Fruit fly (Drosophila melanogaster) whole organism, embryonic: ENCODE measurements around the gene Chd64.

Experiments used
- CG11695 ChIP-seq: fragments of 200-800 bp; sonication (Bioruptor generic); IDR thresholded peaks from 3 replicates; pipeline ENCODE4 v1.3.6; 2022; ENCODE audit warnings: missing biosample characterization, missing genetic modification characterization
- CG1233 ChIP-seq: fragments of 200-800 bp; sonication (Bioruptor generic); optimal IDR thresholded peaks from 4 replicates; lab custom pipeline; 2018; ENCODE audit warnings: missing biosample characterization, mild to moderate bottlenecking, missing genetic modification characterization
- CG13287 ChIP-seq: fragments of 200-800 bp; sonication (Bioruptor generic); IDR thresholded peaks from 2 replicates; pipeline ENCODE4 v1.3.6; 2022; ENCODE audit warnings: missing biosample characterization, missing genetic modification characterization; ENCODE audit not compliant: partially characterized antibody
- CG14050 ChIP-seq: fragments of 200-800 bp; sonication (Bioruptor generic); IDR thresholded peaks from 3 replicates; pipeline ENCODE4 v1.3.6; 2022; ENCODE audit warnings: missing biosample characterization, missing genetic modification characterization
- CG18011 ChIP-seq: fragments of 200-800 bp; sonication (Bioruptor generic); optimal IDR thresholded peaks from 2 replicates; lab custom pipeline; 2017; ENCODE audit warnings: missing biosample characterization, missing genetic modification characterization, mild to moderate bottlenecking, moderate library complexity, missing genotype
- CG2116 ChIP-seq: fragments of 200-800 bp; sonication (Bioruptor generic); optimal IDR thresholded peaks from 3 replicates; lab custom pipeline; 2018; ENCODE audit warnings: missing biosample characterization, mild to moderate bottlenecking, missing genetic modification characterization
- CG2678 ChIP-seq: fragments of 200-800 bp; sonication (Bioruptor generic); optimal IDR thresholded peaks from 3 replicates; lab custom pipeline; 2019; ENCODE audit warnings: missing biosample characterization, mild to moderate bottlenecking, missing genetic modification characterization, moderate library complexity
- CG3163 ChIP-seq: fragments of 200-800 bp; sonication (Bioruptor generic); optimal IDR thresholded peaks from 3 replicates; lab custom pipeline; 2016; ENCODE audit warnings: missing biosample characterization, missing genetic modification characterization
- CG3281 ChIP-seq: fragments of 200-800 bp; sonication (Bioruptor generic); optimal IDR thresholded peaks from 3 replicates; lab custom pipeline; 2017; ENCODE audit warnings: missing biosample characterization, mild to moderate bottlenecking, missing genetic modification characterization
- CG33213 ChIP-seq: fragments of 200-800 bp; sonication (Bioruptor generic); optimal IDR thresholded peaks from 3 replicates; lab custom pipeline; 2016; ENCODE audit warnings: missing biosample characterization, missing genetic modification characterization
- CG34422 ChIP-seq: fragments of 200-800 bp; sonication (Bioruptor generic); IDR thresholded peaks from 3 replicates; pipeline ENCODE4 v1.3.6; 2022; ENCODE audit warnings: missing biosample characterization, missing genetic modification characterization
- CG4360 ChIP-seq: fragments of 200-800 bp; sonication (Bioruptor generic); IDR thresholded peaks from 2 replicates; pipeline ENCODE4 v1.3.6; 2022; ENCODE audit warnings: missing biosample characterization, missing genetic modification characterization
- CG4424 ChIP-seq: fragments of 200-800 bp; sonication (Bioruptor generic); optimal IDR thresholded peaks from 3 replicates; lab custom pipeline; 2016; ENCODE audit warnings: missing biosample characterization, missing genetic modification characterization
- CG4854 ChIP-seq: fragments of 200-800 bp; sonication (Bioruptor generic); optimal IDR thresholded peaks from 2 replicates; lab custom pipeline; 2016; ENCODE audit warnings: missing biosample characterization, missing genetic modification characterization, inconsistent platforms
- CG6254 ChIP-seq: fragments of 200-800 bp; sonication (Bioruptor generic); optimal IDR thresholded peaks from 3 replicates; lab custom pipeline; 2017; ENCODE audit warnings: mild to moderate bottlenecking, missing biosample characterization, missing genetic modification reagents, missing genetic modification characterization
- CG6689 ChIP-seq: fragments of 200-800 bp; sonication (Bioruptor generic); IDR thresholded peaks from 2 replicates; pipeline ENCODE4 v1.3.6; 2022; ENCODE audit warnings: missing biosample characterization, missing genetic modification characterization
- CG7839 ChIP-seq: fragments of 200-800 bp; sonication (Bioruptor generic); optimal IDR thresholded peaks from 3 replicates; lab custom pipeline; 2018; ENCODE audit warnings: missing biosample characterization, mild to moderate bottlenecking, missing genetic modification characterization, moderate library complexity
- CG8478 ChIP-seq: fragments of >200 bp; optimal IDR thresholded peaks from 2 replicates; lab custom pipeline; 2018
- CG9215 ChIP-seq: fragments of 200-800 bp; sonication (Bioruptor generic); IDR thresholded peaks from 2 replicates; pipeline ENCODE4 v1.3.6; 2022; ENCODE audit warnings: missing biosample characterization, missing genetic modification characterization
- CG9797 ChIP-seq: fragments of 200-800 bp; sonication (Bioruptor generic); optimal IDR thresholded peaks from 3 replicates; lab custom pipeline; 2018; ENCODE audit warnings: missing biosample characterization, mild to moderate bottlenecking, missing genetic modification characterization
- CTCF ChIP-seq: fragments of 200-800 bp; sonication (Bioruptor generic); optimal IDR thresholded peaks from 2 replicates; lab custom pipeline; 2017; ENCODE audit warnings: missing biosample characterization, mild to moderate bottlenecking, missing genetic modification characterization, moderate library complexity
- Chrac-16 ChIP-seq: fragments of 200-800 bp; sonication (Bioruptor generic); optimal IDR thresholded peaks from 3 replicates; lab custom pipeline; 2016; ENCODE audit warnings: missing biosample characterization, missing genetic modification characterization
- CkIIα-i1 ChIP-seq: fragments of 200-800 bp; sonication (Bioruptor generic); IDR thresholded peaks from 2 replicates; pipeline ENCODE4 v1.3.6; 2022; ENCODE audit warnings: missing biosample characterization, missing genetic modification characterization
- Drgx ChIP-seq: fragments of 200-800 bp; sonication (Bioruptor generic); IDR thresholded peaks from 2 replicates; pipeline ENCODE4 v1.3.6; 2022; ENCODE audit warnings: missing biosample characterization, missing genetic modification characterization
- E2f2 ChIP-seq: fragments of 200-800 bp; sonication (Bioruptor generic); IDR thresholded peaks from 2 replicates; pipeline ENCODE4 v1.3.6; 2022; ENCODE audit warnings: missing biosample characterization, missing genetic modification characterization
- Eip74EF ChIP-seq, 2 experiments: fragments of 200-800 bp in 1 of 2; fragments of >200 bp in 1 of 2; sonication (Bioruptor generic) in 1 of 2; optimal IDR thresholded peaks; 2 replicates each; lab custom pipeline; 2017 to 2019; ENCODE audit warnings: missing biosample characterization in 2 of 2, missing genetic modification characterization in 2 of 2, mild to moderate bottlenecking in 1 of 2, moderate library complexity in 1 of 2
- Fer1 ChIP-seq: fragments of 200-800 bp; sonication (Bioruptor generic); optimal IDR thresholded peaks from 2 replicates; lab custom pipeline; 2017; ENCODE audit warnings: missing biosample characterization, mild to moderate bottlenecking, missing genetic modification characterization
- Lhr ChIP-seq: fragments of 200-800 bp; sonication (Bioruptor generic); optimal IDR thresholded peaks from 3 replicates; lab custom pipeline; 2017; ENCODE audit warnings: mild to moderate bottlenecking, missing biosample characterization, missing genetic modification reagents, missing genetic modification characterization
- MBD-R2 ChIP-seq: fragments of 200-800 bp; sonication (Bioruptor generic); IDR thresholded peaks from 2 replicates; pipeline ENCODE4 v1.3.6; 2022; ENCODE audit warnings: missing biosample characterization, missing genetic modification characterization
- Med ChIP-seq: fragments of 200-800 bp; sonication (Bioruptor generic); peaks from one replicate; lab custom pipeline; 2016; ENCODE audit warnings: missing biosample characterization, missing genetic modification characterization, mild to moderate bottlenecking, inconsistent platforms, moderate library complexity
- Nf-YB ChIP-seq: fragments of 200-800 bp; sonication (Bioruptor generic); optimal IDR thresholded peaks from 3 replicates; lab custom pipeline; 2019; ENCODE audit warnings: missing biosample characterization, mild to moderate bottlenecking, missing genetic modification characterization, moderate library complexity
- PHDP ChIP-seq: fragments of 200-800 bp; sonication (Bioruptor generic); optimal IDR thresholded peaks from 3 replicates; lab custom pipeline; 2018; ENCODE audit warnings: missing biosample characterization, mild to moderate bottlenecking, missing genetic modification characterization, moderate library complexity
- Sin3A ChIP-seq: fragments of >200 bp; optimal IDR thresholded peaks from 2 replicates; lab custom pipeline; 2018
- Sox100B ChIP-seq: fragments of 200-800 bp; sonication (Bioruptor generic); optimal IDR thresholded peaks from 3 replicates; lab custom pipeline; 2018; ENCODE audit warnings: missing biosample characterization, mild to moderate bottlenecking, missing genetic modification characterization
- Sry-δ ChIP-seq: fragments of 200-800 bp; sonication (Bioruptor generic); optimal IDR thresholded peaks from 2 replicates; lab custom pipeline; 2016; ENCODE audit warnings: missing biosample characterization, missing genetic modification characterization
- YL-1 ChIP-seq: fragments of 200-800 bp; sonication (Bioruptor generic); optimal IDR thresholded peaks from 3 replicates; lab custom pipeline; 2017; ENCODE audit warnings: missing biosample characterization, mild to moderate bottlenecking, missing genetic modification characterization
- insv ChIP-seq, 2 experiments: fragments of 200-800 bp; sonication (Bioruptor generic); optimal IDR thresholded peaks; 3 replicates each; lab custom pipeline; 2016 to 2018; ENCODE audit warnings: missing biosample characterization in 2 of 2, missing genetic modification characterization in 2 of 2
- kay ChIP-seq: fragments of 200-800 bp; sonication (Bioruptor generic); optimal IDR thresholded peaks from 2 replicates; lab custom pipeline; 2016; ENCODE audit warnings: missing biosample characterization, missing genetic modification characterization
- lov ChIP-seq, 2 experiments: fragments of 200-800 bp in 1 of 2; fragments of >200 bp in 1 of 2; sonication (Bioruptor generic) in 1 of 2; IDR thresholded peaks in 1 of 2; optimal IDR thresholded peaks in 1 of 2; 2 replicates in 1 of 2; 3 replicates in 1 of 2; pipeline versions ENCODE4 v1.3.6 to Lab custom; 2017 to 2022; ENCODE audit warnings: missing biosample characterization in 1 of 2, missing genetic modification characterization in 1 of 2
- nerfin-1 ChIP-seq: fragments of 200-800 bp; sonication (Bioruptor generic); optimal IDR thresholded peaks from 3 replicates; lab custom pipeline; 2019; ENCODE audit warnings: missing biosample characterization, mild to moderate bottlenecking, missing genetic modification characterization, moderate library complexity
- pan ChIP-seq, 4 experiments: fragments of >200 bp in 3 of 4; fragments of 200-800 bp in 1 of 4; sonication (Bioruptor generic) in 1 of 4; optimal IDR thresholded peaks in 3 of 4; IDR thresholded peaks in 1 of 4; 2 replicates each; pipeline versions ENCODE4 v1.3.6 to Lab custom; 2017 to 2022; ENCODE audit warnings: missing biosample characterization in 2 of 4, missing genetic modification characterization in 2 of 4, mixed read lengths in 1 of 4
- pb ChIP-seq: fragments of 200-800 bp; sonication (Bioruptor generic); optimal IDR thresholded peaks from 3 replicates; lab custom pipeline; 2016; ENCODE audit warnings: missing biosample characterization, missing genetic modification characterization
- pros ChIP-seq: fragments of 200-800 bp; sonication (Bioruptor generic); optimal IDR thresholded peaks from 3 replicates; lab custom pipeline; 2019; ENCODE audit warnings: missing biosample characterization, mild to moderate bottlenecking, missing genetic modification characterization, moderate library complexity
- pzg ChIP-seq: fragments of 200-800 bp; sonication (Bioruptor generic); optimal IDR thresholded peaks from 3 replicates; lab custom pipeline; 2018; ENCODE audit warnings: missing biosample characterization, mild to moderate bottlenecking, missing genetic modification characterization, moderate library complexity
- sens ChIP-seq: fragments of 200-800 bp; sonication (Bioruptor generic); peaks from one replicate; lab custom pipeline; 2016; ENCODE audit warnings: missing biosample characterization, missing genetic modification characterization
- ssp ChIP-seq: fragments of 200-800 bp; sonication (Bioruptor generic); IDR thresholded peaks from 2 replicates; pipeline ENCODE4 v1.3.6; 2022; ENCODE audit warnings: missing biosample characterization, missing genetic modification characterization
- stc ChIP-seq: fragments of 200-800 bp; sonication (Bioruptor generic); IDR thresholded peaks from 2 replicates; pipeline ENCODE4 v1.3.6; 2022; ENCODE audit warnings: missing biosample characterization, missing genetic modification characterization

The Chd64 gene

dm6 chr3L:4122185-4122767, at the start of gene Chd64 (continued):
- TF ChIP-seq lov (optimal IDR thresholded peaks at IDR 0.05; lab: Kevin White, UChicago) (no peak), lov (GFP tag; IDR thresholded peaks at IDR 0.05; lab: Robert Waterston, UW) (no peak), CG1233 (GFP tag; lab: Kevin White, UChicago) (no peak), CG9215 (GFP tag; lab: Robert Waterston, UW) (no peak), ssp (no peak), Chrac-16 (GFP tag; lab: Kevin White, UChicago) (peak; percentile 5), CkIIα-i1 (GFP tag; lab: Robert Waterston, UW) (no peak), Lhr (GFP tag; lab: Kevin White, UChicago) (peak; percentile 0), CG14050 (GFP tag; lab: Robert Waterston, UW) (no peak; the same call in 2 of the 3 replicates), CG33213 (no peak)

DNA sequence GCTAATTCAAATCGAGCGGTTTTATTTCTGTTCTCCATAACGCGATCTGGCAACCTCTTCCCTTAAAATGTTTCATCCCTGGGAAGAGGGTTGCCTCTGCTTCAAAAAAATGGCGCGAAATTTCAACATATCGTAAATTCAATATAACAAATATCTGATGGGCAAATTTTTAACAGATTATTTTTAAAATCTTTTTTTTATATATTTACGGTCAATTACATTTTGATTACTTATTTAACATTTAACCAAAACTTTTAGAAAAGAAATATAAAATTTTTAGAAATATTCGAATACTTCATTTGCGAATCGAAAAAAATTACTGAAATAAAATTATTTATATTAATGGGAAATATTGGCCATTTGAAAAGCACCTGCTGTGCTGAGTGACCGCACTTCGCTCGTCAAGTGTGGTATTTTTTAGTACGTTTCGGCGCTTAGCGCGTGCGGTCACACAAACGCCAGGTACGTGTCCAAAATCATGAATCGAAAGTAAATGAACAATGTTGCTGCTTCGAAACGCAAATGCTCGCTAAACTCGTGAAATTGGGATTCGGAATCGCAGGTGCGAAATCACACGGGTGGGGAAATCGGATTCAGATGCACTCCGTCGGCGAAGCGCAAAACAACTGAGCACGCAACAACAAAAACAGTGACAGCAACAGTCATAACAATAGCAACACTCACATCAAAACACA, 47.9 kb upstream of the Chd64 start, which contains the start of gene Ero1L:
TSS of gene Ero1L (plus strand) at position 448 of the 695 bp plus-strand sequence.
- TF ChIP-seq CG6254 = peak; percentile 46
- TF ChIP-seq CG11695 (GFP tag; lab: Robert Waterston, UW) = peak; percentile 51; the same call in 1 of the 3 replicates
- TF ChIP-seq CG8478 (lab: Kevin White, UChicago) = no peak
- peak; percentile 98 for TF ChIP-seq E2f2
- peak; percentile 94 for TF ChIP-seq CG9797 (GFP tag; lab: Kevin White, UChicago)
- no peak for TF ChIP-seq CG4854 (GFP tag; lab: Kevin White, UChicago)
- TF ChIP-seq Med (GFP tag; lab: Kevin White, UChicago) = peak; percentile 64
- TF ChIP-seq insv (GFP tag; optimal IDR thresholded peaks at IDR 0.05; lab: Kevin White, UChicago) = no peak
- peak; percentile 9 for TF ChIP-seq Nf-YB (GFP tag; lab: Kevin White, UChicago)
- TF ChIP-seq stc (GFP tag; lab: Robert Waterston, UW) = no peak
- peak; percentile 22; the same call in 1 of the 2 replicates for TF ChIP-seq Drgx (GFP tag; lab: Robert Waterston, UW)
- no peak for TF ChIP-seq pros (GFP tag; lab: Kevin White, UChicago)
- peak; percentile 81 for TF ChIP-seq YL-1 (GFP tag; lab: Kevin White, UChicago)
- TF ChIP-seq pb (GFP tag; lab: Kevin White, UChicago) = no peak
- peak; percentile 62 for TF ChIP-seq CG2116 (GFP tag; lab: Kevin White, UChicago)
- peak; percentile 21 for TF ChIP-seq nerfin-1 (tag; lab: Kevin White, UChicago)
- peak; percentile 41 for TF ChIP-seq Sin3A (lab: Kevin White, UChicago)
- TF ChIP-seq CG6689 (GFP tag; lab: Robert Waterston, UW) = peak; percentile 37
- TF ChIP-seq CG3281 (GFP tag; lab: Kevin White, UChicago) = peak; percentile 5
- no peak for TF ChIP-seq lov (optimal IDR thresholded peaks at IDR 0.05; lab: Kevin White, UChicago)
- TF ChIP-seq lov (GFP tag; IDR thresholded peaks at IDR 0.05; lab: Robert Waterston, UW) = 0 out of 3 replicates have a peak, but pooled peaks have one; percentile 47
- no peak for TF ChIP-seq CG7839 (tag; lab: Kevin White, UChicago)
- TF ChIP-seq CG2678 (tag; lab: Kevin White, UChicago) = no peak
- no peak for TF ChIP-seq pan (optimal IDR thresholded peaks at IDR 0.05; lab: Kevin White, UChicago)
- TF ChIP-seq pan (GFP tag; optimal IDR thresholded peaks at IDR 0.05 in 1 of 2, IDR thresholded peaks at IDR 0.05 in 1 of 2) = no peak
- TF ChIP-seq Sry-δ = peak; percentile 9
- TF ChIP-seq Fer1 (GFP tag; lab: Kevin White, UChicago) = no peak
- TF ChIP-seq kay (GFP tag; lab: Kevin White, UChicago) = peak; percentile 14
- TF ChIP-seq pzg (GFP tag; lab: Kevin White, UChicago) = peak; percentile 63
- TF ChIP-seq CG18011 (GFP tag; lab: Kevin White, UChicago) = no peak
- TF ChIP-seq sens (GFP tag; lab: Kevin White, UChicago) = peak; percentile 54
- peak; percentile 50; the same call in 1 of the 2 replicates for TF ChIP-seq CG13287 (GFP tag; lab: Robert Waterston, UW)
- peak; percentile 64 for TF ChIP-seq MBD-R2 (GFP tag; lab: Robert Waterston, UW)
- no peak for TF ChIP-seq Eip74EF (GFP tag; optimal IDR thresholded peaks at IDR 0.05; lab: Kevin White, UChicago)
- TF ChIP-seq CG33213 = peak; percentile 6
- TF ChIP-seq CG4424 (GFP tag; lab: Kevin White, UChicago) = peak; percentile 34
- peak; percentile 50 for TF ChIP-seq PHDP
- TF ChIP-seq CG4360 = peak; percentile 65
- peak; percentile 14 for TF ChIP-seq CTCF (GFP tag; lab: Kevin White, UChicago)
- peak; percentile 47 for TF ChIP-seq Sox100B
- peak; percentile 64; the same call in 2 of the 3 replicates for TF ChIP-seq CG34422 (GFP tag; lab: Robert Waterston, UW)
- TF ChIP-seq CG3163 (GFP tag; lab: Kevin White, UChicago) = peak; percentile 24
